Fruit fly (Drosophila melanogaster) whole organism, embryonic: ENCODE measurements around the gene CG33941.

Experiments used
- Asciz ChIP-seq: fragments of 200-800 bp; sonication (Bioruptor generic); optimal IDR thresholded peaks from 2 replicates; lab custom pipeline; 2017; ENCODE audit warnings: missing biosample characterization, mild to moderate bottlenecking, missing genetic modification characterization, missing genetic modification reagents
- Atf3 ChIP-seq: fragments of 200-800 bp; sonication (Bioruptor generic); optimal IDR thresholded peaks from 3 replicates; lab custom pipeline; 2016; ENCODE audit warnings: missing biosample characterization, missing genetic modification characterization
- CG10654 ChIP-seq: fragments of 200-800 bp; sonication (Bioruptor generic); optimal IDR thresholded peaks from 2 replicates; lab custom pipeline; 2016; ENCODE audit warnings: missing biosample characterization, missing genetic modification characterization
- CG12071 ChIP-seq: fragments of 200-800 bp; sonication (Bioruptor generic); optimal IDR thresholded peaks from 3 replicates; lab custom pipeline; 2018; ENCODE audit warnings: missing biosample characterization, mild to moderate bottlenecking, missing genetic modification characterization
- CG12236 ChIP-seq: fragments of 200-800 bp; sonication (Bioruptor generic); optimal IDR thresholded peaks from 2 replicates; lab custom pipeline; 2016; ENCODE audit warnings: missing biosample characterization, missing genetic modification characterization
- CG13894 ChIP-seq: fragments of 200-800 bp; sonication (Bioruptor generic); optimal IDR thresholded peaks from 3 replicates; lab custom pipeline; 2018; ENCODE audit warnings: missing biosample characterization, mild to moderate bottlenecking, missing genetic modification characterization, moderate library complexity
- CG1529 ChIP-seq: fragments of 200-800 bp; sonication (Bioruptor generic); optimal IDR thresholded peaks from 3 replicates; lab custom pipeline; 2018; ENCODE audit warnings: missing biosample characterization, missing genetic modification characterization
- CG16813 ChIP-seq: fragments of 200-800 bp; sonication (Bioruptor generic); IDR thresholded peaks from 3 replicates; pipeline ENCODE4 v1.3.6; 2022; ENCODE audit warnings: missing biosample characterization, missing genetic modification characterization; ENCODE audit not compliant: partially characterized antibody
- CG17829 ChIP-seq: fragments of 200-800 bp; optimal IDR thresholded peaks from 2 replicates; lab custom pipeline; 2019; ENCODE audit warnings: missing biosample characterization, mild to moderate bottlenecking, missing genetic modification characterization, moderate library complexity
- CG2199 ChIP-seq: fragments of 200-800 bp; sonication (Bioruptor generic); IDR thresholded peaks from 3 replicates; pipeline ENCODE4 v1.3.6; 2022; ENCODE audit warnings: missing biosample characterization, missing genetic modification characterization
- CG3065 ChIP-seq: fragments of 200-800 bp; sonication (Bioruptor generic); optimal IDR thresholded peaks from 2 replicates; lab custom pipeline; 2016; ENCODE audit warnings: missing biosample characterization, missing genetic modification characterization
- CG31388 ChIP-seq: fragments of 200-800 bp; sonication (Bioruptor generic); optimal IDR thresholded peaks from 2 replicates; lab custom pipeline; 2016; ENCODE audit warnings: missing biosample characterization, missing genetic modification characterization
- CG3281 ChIP-seq: fragments of 200-800 bp; sonication (Bioruptor generic); optimal IDR thresholded peaks from 3 replicates; lab custom pipeline; 2017; ENCODE audit warnings: missing biosample characterization, mild to moderate bottlenecking, missing genetic modification characterization
- CG33213 ChIP-seq: fragments of 200-800 bp; sonication (Bioruptor generic); optimal IDR thresholded peaks from 3 replicates; lab custom pipeline; 2016; ENCODE audit warnings: missing biosample characterization, missing genetic modification characterization
- CG3995 ChIP-seq: fragments of 200-800 bp; sonication (Bioruptor generic); optimal IDR thresholded peaks from 3 replicates; lab custom pipeline; 2016; ENCODE audit warnings: missing biosample characterization, missing genetic modification characterization
- CG4730 ChIP-seq: fragments of 200-800 bp; sonication (Bioruptor generic); IDR thresholded peaks from 2 replicates; pipeline ENCODE4 v1.3.6; 2022; ENCODE audit warnings: missing biosample characterization, missing genetic modification characterization
- CG6813 ChIP-seq: fragments of 200-800 bp; sonication (Bioruptor generic); optimal IDR thresholded peaks from 2 replicates; lab custom pipeline; 2017; ENCODE audit warnings: missing biosample characterization, missing genetic modification characterization, mild to moderate bottlenecking, moderate library complexity, missing genetic modification reagents
- CG7963 ChIP-seq: fragments of 200-800 bp; sonication (Bioruptor generic); IDR thresholded peaks from 3 replicates; pipeline ENCODE4 v1.3.6; 2022; ENCODE audit warnings: missing biosample characterization, missing genetic modification characterization; ENCODE audit not compliant: partially characterized antibody
- CG8924 ChIP-seq: fragments of 200-800 bp; optimal IDR thresholded peaks from 3 replicates; lab custom pipeline; 2019; ENCODE audit warnings: missing biosample characterization, mild to moderate bottlenecking, missing genetic modification characterization, moderate library complexity
- CG8944 ChIP-seq: fragments of 200-800 bp; sonication (Bioruptor generic); optimal IDR thresholded peaks from 3 replicates; lab custom pipeline; 2016; ENCODE audit warnings: missing biosample characterization, missing genetic modification characterization
- CG9797 ChIP-seq: fragments of 200-800 bp; sonication (Bioruptor generic); optimal IDR thresholded peaks from 3 replicates; lab custom pipeline; 2018; ENCODE audit warnings: missing biosample characterization, mild to moderate bottlenecking, missing genetic modification characterization
- Dip3 ChIP-seq: fragments of 200-800 bp; sonication (Bioruptor generic); optimal IDR thresholded peaks from 3 replicates; lab custom pipeline; 2016; ENCODE audit warnings: missing biosample characterization, missing genetic modification characterization
- ERR ChIP-seq: fragments of 200-800 bp; sonication (Bioruptor generic); optimal IDR thresholded peaks from 2 replicates; lab custom pipeline; 2016; ENCODE audit warnings: missing biosample characterization, missing genetic modification characterization
- Fer2 ChIP-seq: fragments of 200-800 bp; sonication (Bioruptor generic); optimal IDR thresholded peaks from 2 replicates; lab custom pipeline; 2018; ENCODE audit warnings: missing biosample characterization, mild to moderate bottlenecking, missing genetic modification characterization, moderate library complexity
- H2.0 ChIP-seq: fragments of 200-800 bp; sonication (Bioruptor generic); IDR thresholded peaks from 2 replicates; pipeline ENCODE4 v1.3.6; 2022; ENCODE audit warnings: missing biosample characterization, missing genetic modification characterization
- Jarid2 ChIP-seq: fragments of 200-800 bp; sonication (Bioruptor generic); optimal IDR thresholded peaks from 3 replicates; lab custom pipeline; 2017; ENCODE audit warnings: mild to moderate bottlenecking, missing biosample characterization, missing genetic modification reagents, missing genetic modification characterization
- NFAT ChIP-seq: fragments of 200-800 bp; sonication (Bioruptor generic); IDR thresholded peaks from 2 replicates; pipeline ENCODE4 v1.3.6; 2022; ENCODE audit warnings: missing biosample characterization, missing genetic modification characterization
- Nf-YB ChIP-seq: fragments of 200-800 bp; sonication (Bioruptor generic); optimal IDR thresholded peaks from 3 replicates; lab custom pipeline; 2019; ENCODE audit warnings: missing biosample characterization, mild to moderate bottlenecking, missing genetic modification characterization, moderate library complexity
- Oli ChIP-seq: fragments of 200-800 bp; sonication (Bioruptor generic); optimal IDR thresholded peaks from 2 replicates; lab custom pipeline; 2018; ENCODE audit warnings: missing biosample characterization, mild to moderate bottlenecking, missing genetic modification characterization, moderate library complexity
- Six4 ChIP-seq: fragments of 200-800 bp; sonication (Bioruptor generic); optimal IDR thresholded peaks from 2 replicates; lab custom pipeline; 2016; ENCODE audit warnings: missing biosample characterization, missing genetic modification characterization
- Taf1 ChIP-seq: fragments of 200-800 bp; sonication (Bioruptor generic); IDR thresholded peaks from 2 replicates; pipeline ENCODE4 v1.3.6; 2022; ENCODE audit warnings: missing biosample characterization, missing genetic modification characterization
- YL-1 ChIP-seq: fragments of 200-800 bp; sonication (Bioruptor generic); optimal IDR thresholded peaks from 3 replicates; lab custom pipeline; 2017; ENCODE audit warnings: missing biosample characterization, mild to moderate bottlenecking, missing genetic modification characterization
- ab ChIP-seq: fragments of 200-800 bp; sonication (Bioruptor generic); optimal IDR thresholded peaks from 2 replicates; lab custom pipeline; 2016; ENCODE audit warnings: missing biosample characterization, missing genetic modification characterization
- al ChIP-seq: fragments of 200-800 bp; sonication (Bioruptor generic); IDR thresholded peaks from 2 replicates; pipeline ENCODE4 v1.3.6; 2022; ENCODE audit warnings: missing biosample characterization, missing genetic modification characterization
- disco-r ChIP-seq: fragments of 200-800 bp; sonication (Bioruptor generic); optimal IDR thresholded peaks from 2 replicates; lab custom pipeline; 2016; ENCODE audit warnings: missing biosample characterization, missing genetic modification characterization
- dmrt11E ChIP-seq: fragments of 200-800 bp; sonication (Bioruptor generic); optimal IDR thresholded peaks from 3 replicates; lab custom pipeline; 2018; ENCODE audit warnings: missing biosample characterization, mild to moderate bottlenecking, missing genetic modification characterization, moderate library complexity
- dysf ChIP-seq: fragments of 200-800 bp; sonication (Bioruptor generic); IDR thresholded peaks from 3 replicates; pipeline ENCODE4 v1.3.6; 2022; ENCODE audit warnings: missing biosample characterization, missing genetic modification characterization
- ewg ChIP-seq: fragments of 200-800 bp; sonication (Bioruptor generic); optimal IDR thresholded peaks from 3 replicates; lab custom pipeline; 2017; ENCODE audit warnings: mild to moderate bottlenecking, missing biosample characterization, missing genetic modification reagents, missing genetic modification characterization
- gsb ChIP-seq: fragments of 200-800 bp; sonication (Bioruptor generic); IDR thresholded peaks from 2 replicates; pipeline ENCODE4 v1.3.6; 2022; ENCODE audit warnings: missing biosample characterization, missing genetic modification characterization
- knrl ChIP-seq: fragments of 200-800 bp; sonication (Bioruptor generic); IDR thresholded peaks from 3 replicates; pipeline ENCODE4 v1.3.6; 2022; ENCODE audit warnings: missing biosample characterization, missing genetic modification characterization; ENCODE audit not compliant: partially characterized antibody
- mld ChIP-seq: fragments of 200-800 bp; sonication (Bioruptor generic); IDR thresholded peaks from 3 replicates; pipeline ENCODE4 v1.3.6; 2022; ENCODE audit warnings: missing biosample characterization, missing genetic modification characterization; ENCODE audit not compliant: partially characterized antibody
- p53 ChIP-seq: fragments of 200-800 bp; sonication (Bioruptor generic); optimal IDR thresholded peaks from 2 replicates; lab custom pipeline; 2016; ENCODE audit warnings: missing biosample characterization, missing genetic modification characterization
- pan ChIP-seq, 4 experiments: fragments of >200 bp in 3 of 4; fragments of 200-800 bp in 1 of 4; sonication (Bioruptor generic) in 1 of 4; optimal IDR thresholded peaks in 3 of 4; IDR thresholded peaks in 1 of 4; 2 replicates each; pipeline versions ENCODE4 v1.3.6 to Lab custom; 2017 to 2022; ENCODE audit warnings: missing biosample characterization in 2 of 4, missing genetic modification characterization in 2 of 4, mixed read lengths in 1 of 4
- ranshi ChIP-seq: fragments of 200-800 bp; sonication (Bioruptor generic); IDR thresholded peaks from 2 replicates; pipeline ENCODE4 v1.3.6; 2022; ENCODE audit warnings: missing biosample characterization, missing genetic modification characterization
- sqz ChIP-seq: fragments of 200-800 bp; sonication (Bioruptor generic); optimal IDR thresholded peaks from 3 replicates; lab custom pipeline; 2018; ENCODE audit warnings: missing biosample characterization, mild to moderate bottlenecking, missing genetic modification characterization
- stwl ChIP-seq: fragments of 200-800 bp; sonication (Bioruptor generic); optimal IDR thresholded peaks from 3 replicates; lab custom pipeline; 2018; ENCODE audit warnings: missing biosample characterization, mild to moderate bottlenecking, missing genetic modification characterization, moderate library complexity
- usp ChIP-seq: fragments of >200 bp; optimal IDR thresholded peaks from 2 replicates; lab custom pipeline; 2017; ENCODE audit warnings: missing biosample characterization, missing genetic modification characterization
- vfl ChIP-seq: fragments of 200-800 bp; sonication (Bioruptor generic); optimal IDR thresholded peaks from 2 replicates; lab custom pipeline; 2016; ENCODE audit warnings: missing biosample characterization, missing genetic modification characterization

Gene CG33941

DNA sequence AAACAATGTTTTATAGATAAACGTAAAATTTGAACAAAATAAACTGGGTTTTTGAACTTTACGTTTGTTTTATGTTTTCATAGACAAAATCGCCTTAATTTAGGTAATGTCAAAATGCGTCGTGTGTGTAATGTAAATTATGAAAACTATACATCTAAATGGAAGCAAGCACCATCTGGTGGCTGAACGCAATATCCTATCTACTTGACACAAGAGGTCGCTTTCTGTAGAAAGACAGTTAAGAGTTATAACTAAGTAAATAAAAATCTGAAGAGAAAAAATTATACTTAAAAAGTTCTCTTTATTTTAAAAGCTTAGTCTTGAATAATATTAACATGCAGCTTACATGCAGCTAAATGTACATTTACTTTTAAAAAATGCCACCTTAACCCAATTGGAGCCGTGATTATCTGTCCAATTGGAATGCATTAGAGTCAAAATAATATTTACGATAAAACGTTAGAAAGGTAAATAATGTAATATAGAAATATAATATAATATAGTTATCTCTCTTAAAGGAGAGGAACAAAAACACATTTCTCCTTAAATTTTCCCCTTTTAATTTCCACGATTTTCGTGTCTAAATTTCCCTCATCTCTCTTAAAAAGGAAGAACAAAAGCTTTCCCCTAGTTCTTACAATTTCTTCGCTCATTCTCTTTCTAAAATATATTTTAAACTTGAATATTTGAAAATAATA is 42.5 kb upstream of the CG33941 start (continued):
- TF ChIP-seq Fer2 (tag; lab: Kevin White, UChicago), result peak; percentile 86
- TF ChIP-seq CG8944, result peak; percentile 94
- no peak for TF ChIP-seq mld (GFP tag; lab: Robert Waterston, UW)
- TF ChIP-seq CG31388 (GFP tag; lab: Kevin White, UChicago), result peak; percentile 81
- no peak for TF ChIP-seq CG7963 (GFP tag; lab: Robert Waterston, UW)
- peak; percentile 90 for TF ChIP-seq Six4 (GFP tag; lab: Kevin White, UChicago)
- TF ChIP-seq CG12236 (GFP tag; lab: Kevin White, UChicago), result peak; percentile 84
- TF ChIP-seq CG2199 (GFP tag; lab: Robert Waterston, UW), result peak; percentile 99
- TF ChIP-seq CG8924 (tag; lab: Kevin White, UChicago), result peak; percentile 72
- no peak for TF ChIP-seq CG9797
- TF ChIP-seq gsb (GFP tag; lab: Robert Waterston, UW), result no peak; the same call in 1 of the 2 replicates
- peak; percentile 90 for TF ChIP-seq ewg (GFP tag; lab: Kevin White, UChicago)
- TF ChIP-seq pan (optimal IDR thresholded peaks at IDR 0.05; lab: Kevin White, UChicago), result no peak
- TF ChIP-seq pan (GFP tag; optimal IDR thresholded peaks at IDR 0.05 in 1 of 2, IDR thresholded peaks at IDR 0.05 in 1 of 2), result peak in 1 of 2 experiments; percentile 91
- peak; percentile 23 for TF ChIP-seq CG3995 (GFP tag; lab: Kevin White, UChicago)
- TF ChIP-seq NFAT (GFP tag; lab: Robert Waterston, UW), result no peak; the same call in 1 of the 2 replicates
- peak; percentile 92 for TF ChIP-seq CG10654 (GFP tag; lab: Kevin White, UChicago)
- TF ChIP-seq Jarid2 (GFP tag; lab: Kevin White, UChicago), result peak; percentile 90
- TF ChIP-seq CG12071 (GFP tag; lab: Kevin White, UChicago), result no peak
- TF ChIP-seq knrl (GFP tag; lab: Robert Waterston, UW), result no peak
- TF ChIP-seq CG16813 (GFP tag; lab: Robert Waterston, UW), result peak; percentile 68; the same call in 2 of the 3 replicates
- peak; percentile 88 for TF ChIP-seq CG6813 (GFP tag; lab: Kevin White, UChicago)
- TF ChIP-seq Oli (tag; lab: Kevin White, UChicago), result peak; percentile 89
- 0 out of 2 replicates have a peak, but pooled peaks have one; percentile 56 for TF ChIP-seq Taf1 (GFP tag; lab: Robert Waterston, UW)
- peak; percentile 88 for TF ChIP-seq Asciz (GFP tag; lab: Kevin White, UChicago)
- no peak; the same call in 1 of the 2 replicates for TF ChIP-seq ranshi (GFP tag; lab: Robert Waterston, UW)
- TF ChIP-seq ab (GFP tag; lab: Kevin White, UChicago), result peak; percentile 69
- peak; percentile 89 for TF ChIP-seq CG4730 (GFP tag; lab: Robert Waterston, UW)
- TF ChIP-seq p53 (GFP tag; lab: Kevin White, UChicago), result peak; percentile 89
- TF ChIP-seq dmrt11E (tag; lab: Kevin White, UChicago), result peak; percentile 83
- peak; percentile 88 for TF ChIP-seq CG1529 (GFP tag; lab: Kevin White, UChicago)
- no peak for TF ChIP-seq usp
- no peak; the same call in 1 of the 2 replicates for TF ChIP-seq H2.0 (GFP tag; lab: Robert Waterston, UW)
- TF ChIP-seq al, result no peak; the same call in 1 of the 2 replicates
- peak; percentile 78 for TF ChIP-seq Nf-YB
- TF ChIP-seq CG3065 (GFP tag; lab: Kevin White, UChicago), result peak; percentile 74
- peak; percentile 93 for TF ChIP-seq CG17829 (tag; lab: Kevin White, UChicago)
- peak; percentile 91 for TF ChIP-seq CG3281 (GFP tag; lab: Kevin White, UChicago)
- TF ChIP-seq sqz (GFP tag; lab: Kevin White, UChicago), result peak; percentile 92
- TF ChIP-seq vfl (GFP tag; lab: Kevin White, UChicago), result peak; percentile 90
- peak; percentile 93 for TF ChIP-seq disco-r (GFP tag; lab: Kevin White, UChicago)
- TF ChIP-seq dysf (GFP tag; lab: Robert Waterston, UW), result peak; percentile 91
- TF ChIP-seq ERR, result peak; percentile 81
- peak; percentile 65 for TF ChIP-seq YL-1 (GFP tag; lab: Kevin White, UChicago)
- TF ChIP-seq CG13894 (tag; lab: Kevin White, UChicago), result peak; percentile 81
- TF ChIP-seq Atf3 (GFP tag; lab: Kevin White, UChicago), result peak; percentile 95
- no peak for TF ChIP-seq stwl
- TF ChIP-seq CG33213, result peak; percentile 98
- TF ChIP-seq Dip3 (GFP tag; lab: Kevin White, UChicago), result peak; percentile 85
